Worm (Caenorhabditis elegans) whole organism, mixed stage, embryonic: ENCODE results near the gene ani-1.

Experiments used
- nhr-237 ChIP-seq: fragments of 150-350 bp; optimal IDR thresholded peaks from 2 replicates; lab custom pipeline; 2014; ENCODE audit warnings: missing biosample characterization, missing genetic modification characterization
- ztf-11 ChIP-seq: fragments of 150-350 bp; optimal IDR thresholded peaks from 2 replicates; lab custom pipeline; 2014; ENCODE audit warnings: missing biosample characterization, missing genetic modification characterization

DNA sequence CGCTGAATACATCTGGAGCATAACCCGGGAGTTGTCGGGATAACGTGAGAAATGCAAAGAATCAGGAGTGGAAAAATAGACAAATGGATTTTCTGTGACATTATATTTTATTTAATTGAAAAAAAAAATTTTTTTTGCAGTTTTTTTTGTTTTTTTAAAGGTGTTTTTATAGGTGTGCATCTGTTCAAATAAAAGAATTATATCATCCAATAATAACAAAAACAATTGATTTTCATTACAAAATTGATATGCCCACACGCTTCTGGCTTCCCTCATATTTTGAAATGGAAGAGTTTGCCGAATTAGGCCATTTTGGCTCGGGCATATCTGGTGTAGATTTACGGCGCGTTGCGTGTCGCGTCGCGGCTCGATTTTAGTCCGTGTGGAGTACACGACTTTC, 38.8 kb upstream of the ani-1 start, which contains the start of gene Y49E10.25:
- no peak for TF ChIP-seq nhr-237 (tag; lab: Kevin White, UChicago)
- TF ChIP-seq ztf-11 (tag; lab: Kevin White, UChicago) = no peak
